Fruit fly (Drosophila melanogaster): ENCODE data around the gene CG15803.

Gene CG15803

DNA sequence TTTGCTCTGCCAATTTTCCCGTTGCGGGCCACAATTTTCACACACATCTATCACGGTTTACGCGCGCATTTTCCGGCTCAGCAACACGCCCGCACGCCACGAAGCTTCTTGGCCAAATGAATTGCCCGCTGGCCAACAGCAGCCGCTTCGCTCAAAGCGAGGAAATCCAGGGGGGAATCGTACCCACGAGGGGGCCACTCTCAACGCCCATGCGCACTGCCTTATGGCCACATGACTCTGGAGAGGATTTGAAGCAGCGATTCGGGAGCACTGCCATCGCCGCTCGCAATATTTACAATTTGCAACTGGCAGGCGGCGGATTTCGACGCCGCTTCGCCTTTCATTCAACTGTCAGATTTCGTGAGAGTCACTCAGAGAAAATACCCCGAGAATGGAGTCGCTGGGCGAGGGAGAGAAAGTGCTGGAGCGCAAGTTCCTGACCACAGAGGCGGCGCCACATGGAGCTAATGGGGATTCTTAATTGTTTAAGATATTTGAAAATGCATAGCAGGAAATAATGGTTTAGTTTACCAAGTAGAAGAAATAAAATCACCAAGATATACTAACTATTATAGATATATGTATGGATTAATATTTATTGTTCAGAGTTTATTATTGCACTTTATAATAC is at the start of gene CG15803:
TSS of gene CG15803 (minus strand) at position 99 of the 631 bp plus-strand sequence.
- TF ChIP-seq noc (tag; optimal IDR thresholded peaks at IDR 0.05): no peak

DNA sequence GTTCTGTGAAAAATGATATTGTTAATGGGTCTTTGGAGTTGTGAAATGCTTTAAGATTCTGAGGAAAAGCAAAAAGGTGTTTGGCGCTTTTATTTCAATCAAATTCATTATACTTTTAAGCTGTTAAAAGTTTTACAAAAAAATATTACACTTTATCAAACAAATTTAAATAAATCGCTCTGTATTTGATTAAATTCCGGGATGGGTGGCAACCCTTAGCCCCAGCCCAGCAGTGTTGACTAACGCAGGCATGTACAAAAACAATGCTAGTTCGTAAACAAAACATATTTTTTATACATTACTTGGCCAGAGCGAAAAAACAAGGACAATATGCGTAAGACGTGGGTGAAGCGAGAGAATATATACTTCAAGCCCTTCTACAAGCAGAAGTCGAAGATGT is 44.2 kb upstream of the CG15803 start, which contains the start of gene CG7685:
TSS of gene CG7685 (plus strand) at position 228 of the 400 bp plus-strand sequence.
- peak; percentile 77 for TF ChIP-seq noc (tag; optimal IDR thresholded peaks at IDR 0.05)

DNA sequence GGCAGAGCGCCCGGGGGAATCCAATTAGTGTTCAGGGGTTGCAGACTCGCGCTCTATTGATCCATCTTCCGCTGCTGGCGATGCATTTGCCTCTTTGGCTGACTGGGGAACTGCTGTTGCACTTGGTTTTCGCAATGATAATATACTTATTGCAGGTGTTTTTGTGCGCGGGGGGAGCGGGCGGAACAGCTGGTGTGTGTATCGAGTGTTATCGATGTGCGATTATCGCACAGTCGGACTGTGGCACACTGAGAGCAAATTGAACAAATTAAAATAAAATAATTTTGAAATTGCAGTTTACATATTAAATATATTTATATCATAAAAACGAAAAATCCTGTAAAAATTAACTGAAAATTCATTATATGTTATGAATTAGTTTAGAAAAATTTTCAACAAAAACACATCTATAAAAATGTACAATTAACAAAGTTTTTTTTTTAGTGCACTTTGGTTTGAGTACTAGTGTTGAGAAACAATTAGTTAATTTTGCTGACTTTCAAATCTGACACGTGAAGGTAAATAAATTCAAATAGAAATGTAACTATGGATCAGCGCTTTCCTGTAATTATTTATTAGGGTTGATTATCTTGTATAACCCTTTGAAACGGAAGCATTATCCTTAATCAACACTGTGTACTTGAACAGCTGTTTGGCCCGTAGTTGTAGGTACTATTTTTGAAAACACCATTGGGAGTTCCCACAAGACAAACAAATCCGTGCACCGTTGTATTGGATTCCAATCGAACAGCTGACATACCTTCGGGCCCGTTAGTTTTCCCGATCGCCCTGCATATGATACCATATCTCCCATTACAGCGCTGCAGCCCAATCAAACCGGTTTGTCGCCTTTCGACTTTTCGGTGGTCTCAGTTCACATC is 42.3 kb upstream of the CG15803 start, which contains the start of the genes Wdr37 and koko:
TSS of gene Wdr37 (minus strand) at position 168 of the 881 bp plus-strand sequence.
TSS of gene koko (plus strand) at position 478 of the 881 bp plus-strand sequence.
- peak; percentile 96 for TF ChIP-seq noc (tag; optimal IDR thresholded peaks at IDR 0.05)

DNA sequence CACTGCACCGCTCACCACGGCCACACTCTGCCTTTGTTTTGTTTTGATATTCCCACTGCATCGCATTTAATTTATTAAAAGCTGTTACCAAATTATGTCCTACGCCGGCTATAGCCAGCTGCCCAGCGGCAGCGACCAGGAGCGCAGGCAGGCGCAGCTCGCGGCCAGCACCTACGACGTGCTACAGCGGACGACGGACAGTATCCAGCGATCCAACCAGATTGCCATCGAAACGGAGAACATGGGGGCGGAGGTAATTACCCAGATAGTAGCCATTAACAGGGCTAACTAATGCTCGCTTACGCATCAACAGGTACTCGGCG is 39.1 kb upstream of the CG15803 start:
- TF ChIP-seq noc (tag; optimal IDR thresholded peaks at IDR 0.05): no peak

DNA sequence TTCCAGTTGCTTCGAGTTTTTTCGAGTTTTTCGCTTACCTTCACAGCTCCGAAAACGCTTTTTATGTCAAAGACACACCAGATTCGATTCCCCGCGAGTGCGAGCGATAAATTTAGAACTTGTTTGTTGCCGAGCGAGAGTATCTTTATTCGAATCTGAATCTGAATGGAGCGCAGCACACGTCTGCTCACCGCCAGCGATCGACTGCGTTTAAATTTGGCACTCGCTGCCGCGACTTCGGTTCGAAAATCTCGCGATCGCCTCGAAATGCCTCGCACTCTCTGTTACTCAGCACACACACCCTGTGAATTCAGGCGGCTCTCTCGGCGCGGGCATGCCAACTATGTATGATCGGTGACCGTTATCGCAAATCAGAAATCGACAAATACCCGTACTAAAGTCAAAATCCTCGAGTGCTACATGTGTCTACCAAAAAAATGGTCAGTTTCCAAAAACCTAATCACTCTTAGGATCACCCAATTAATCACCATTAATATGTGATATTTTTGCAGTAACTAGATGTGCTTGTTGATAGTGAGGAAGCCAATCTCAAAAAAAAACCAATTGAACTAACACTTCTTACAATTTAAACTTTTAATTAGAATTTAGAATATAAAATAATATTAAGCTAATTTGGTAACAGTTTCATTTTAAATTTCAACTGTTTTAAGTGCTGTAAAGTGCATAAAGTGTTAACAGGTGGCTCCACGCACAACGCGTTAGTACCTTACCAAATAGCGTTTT is 38.6 kb upstream of the CG15803 start, which contains the start of gene Vha100-2:
TSS of gene Vha100-2 (minus strand) at position 216 of the 744 bp plus-strand sequence.
- peak; percentile 47 for TF ChIP-seq noc (tag; optimal IDR thresholded peaks at IDR 0.05)

DNA sequence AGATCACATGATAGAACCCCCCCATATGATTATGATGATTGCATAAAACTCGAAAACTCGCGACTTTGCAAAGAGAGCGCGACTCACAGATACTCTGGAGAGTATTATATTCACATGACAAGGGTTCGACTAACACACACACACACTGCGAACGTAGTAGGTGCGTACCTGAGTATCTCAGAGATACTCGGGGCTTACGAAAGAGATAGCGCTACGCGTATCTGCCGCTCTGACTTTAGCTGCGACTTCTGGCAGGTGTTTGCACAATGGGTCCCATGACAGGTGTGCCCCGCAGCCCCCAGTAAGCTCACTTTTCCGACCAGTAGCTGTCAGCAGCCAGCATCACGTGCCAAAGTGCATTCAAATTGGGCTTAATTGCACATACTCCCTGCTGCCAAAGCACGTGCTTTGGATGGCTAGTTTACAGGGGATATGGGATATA is 38.0 kb upstream of the CG15803 start:
- TF ChIP-seq noc (tag; optimal IDR thresholded peaks at IDR 0.05): no peak

DNA sequence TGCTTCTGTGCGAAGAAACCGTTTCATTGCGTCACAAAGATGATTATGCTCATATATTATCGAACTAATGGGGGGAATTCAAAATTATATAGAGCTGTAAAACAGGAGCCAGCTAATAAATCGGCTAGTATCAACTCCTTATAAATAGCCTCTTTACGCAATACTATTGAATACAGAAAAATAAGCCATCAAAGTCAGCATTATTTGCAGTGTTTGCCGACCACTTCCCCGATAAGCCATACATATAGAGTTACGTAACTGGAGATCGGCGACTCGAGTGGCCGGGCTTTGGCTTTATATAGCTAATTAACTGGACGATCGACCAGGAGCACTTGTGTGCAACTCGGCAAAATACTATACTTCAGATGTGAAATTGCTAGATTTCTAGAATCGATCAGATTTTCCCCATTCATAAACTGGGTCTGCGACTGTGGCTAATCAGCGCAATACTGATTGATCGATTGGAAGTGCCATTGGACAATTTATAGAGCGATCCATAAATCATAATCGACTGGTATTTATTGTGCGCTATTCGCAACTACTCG is 37.4 kb upstream of the CG15803 start:
- TF ChIP-seq noc (tag; optimal IDR thresholded peaks at IDR 0.05): no peak

DNA sequence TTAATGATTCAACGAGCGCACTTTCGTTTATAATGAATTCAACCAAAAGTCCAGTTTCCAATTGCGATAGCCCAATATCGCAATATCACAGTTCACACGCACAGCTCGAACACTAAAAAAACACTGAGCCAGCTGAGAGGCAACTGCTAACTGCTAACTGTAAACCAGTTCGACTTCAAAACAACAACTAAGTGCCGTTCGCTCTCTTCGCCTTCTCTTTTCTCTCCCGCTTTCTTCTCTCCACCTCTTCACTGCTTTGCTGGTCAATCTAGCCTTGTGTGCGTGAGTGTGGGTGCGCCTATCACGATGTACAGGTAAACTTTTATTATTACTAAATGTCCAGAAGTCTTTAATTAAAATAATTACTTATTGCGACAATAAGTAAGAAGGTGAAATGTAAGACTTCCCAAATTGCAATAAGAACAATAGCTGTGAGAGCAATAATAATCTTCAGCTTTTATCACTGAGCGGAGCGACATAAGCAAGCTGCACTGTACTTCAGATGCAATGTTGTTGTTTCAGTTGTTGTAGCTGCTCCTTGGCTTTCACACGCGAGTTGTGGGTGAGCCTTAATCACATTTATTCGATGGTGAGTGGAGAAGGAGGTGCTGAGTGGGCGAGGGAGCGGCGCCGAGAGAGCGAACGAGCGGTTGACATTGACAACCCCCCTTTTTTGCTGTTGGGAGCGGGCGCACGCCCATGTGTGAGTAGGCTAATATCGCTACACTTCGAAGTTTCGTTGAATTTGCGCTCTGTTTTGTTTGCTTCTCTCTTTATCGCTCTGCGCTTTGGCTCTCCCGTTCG is 36.5 kb upstream of the CG15803 start, which contains the start of gene Vti1b:
TSS of gene Vti1b (plus strand) at position 195 of the 804 bp plus-strand sequence.
- TF ChIP-seq noc (tag; optimal IDR thresholded peaks at IDR 0.05): peak; percentile 95

DNA sequence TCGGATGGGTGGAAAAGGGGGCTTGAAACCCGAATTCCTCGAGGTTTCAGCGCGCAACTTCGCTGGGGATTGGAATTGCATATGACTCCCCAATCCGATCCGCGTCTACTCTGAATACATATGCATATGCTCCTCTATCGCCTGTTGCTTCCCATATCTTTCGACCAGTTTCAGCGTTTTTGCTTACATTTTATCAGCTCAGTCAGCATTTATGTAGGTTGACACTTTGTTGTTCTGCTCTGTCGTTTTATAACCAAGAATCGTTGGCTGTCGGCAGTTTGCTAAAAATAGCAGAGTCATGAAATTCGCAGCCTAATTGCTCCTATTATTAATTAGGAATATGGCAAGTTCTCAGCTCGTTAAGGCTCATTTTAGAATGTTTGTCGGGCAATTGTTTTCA is 35.2 kb upstream of the CG15803 start:
- no peak for TF ChIP-seq noc (tag; optimal IDR thresholded peaks at IDR 0.05)

DNA sequence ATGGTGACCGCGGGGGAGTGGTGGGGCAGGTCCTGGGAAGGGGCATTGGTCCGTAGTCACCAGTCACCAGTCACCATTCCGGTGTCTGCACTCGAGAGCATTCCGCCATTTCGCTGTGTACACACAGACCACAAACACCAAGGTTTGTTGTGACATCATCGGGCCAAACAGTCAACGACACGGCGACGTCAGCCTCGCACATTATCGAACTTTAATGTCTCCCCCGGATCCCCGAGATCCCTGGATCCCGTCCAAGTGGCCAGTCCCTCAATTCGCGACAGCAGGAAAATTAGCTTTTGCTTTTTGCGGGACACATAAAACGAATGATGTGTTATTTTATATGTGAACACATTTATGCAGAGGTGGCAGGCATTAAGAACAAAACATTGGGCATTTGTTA is 34.3 kb upstream of the CG15803 start:
- TF ChIP-seq noc (tag; optimal IDR thresholded peaks at IDR 0.05): no peak

DNA sequence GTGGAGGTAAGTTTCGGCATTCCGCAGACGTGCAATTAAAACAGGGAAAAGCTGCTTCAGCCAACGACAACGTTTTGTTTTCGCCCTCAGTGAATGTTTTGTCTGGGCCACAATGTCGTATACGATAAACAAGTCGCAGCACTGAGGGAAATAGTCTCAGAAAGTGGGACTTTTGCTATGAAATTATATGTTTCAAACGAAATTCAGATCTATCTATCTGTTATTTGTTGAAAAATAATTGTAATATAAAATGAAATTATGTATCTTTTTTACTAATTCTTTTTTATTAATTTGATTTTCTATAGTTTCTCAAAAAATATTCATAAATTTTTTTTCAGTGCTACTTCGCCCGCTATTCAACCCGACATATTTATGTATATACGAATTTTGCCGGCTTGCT is 32.9 kb upstream of the CG15803 start:
- TF ChIP-seq noc (tag; optimal IDR thresholded peaks at IDR 0.05): peak; percentile 55

DNA sequence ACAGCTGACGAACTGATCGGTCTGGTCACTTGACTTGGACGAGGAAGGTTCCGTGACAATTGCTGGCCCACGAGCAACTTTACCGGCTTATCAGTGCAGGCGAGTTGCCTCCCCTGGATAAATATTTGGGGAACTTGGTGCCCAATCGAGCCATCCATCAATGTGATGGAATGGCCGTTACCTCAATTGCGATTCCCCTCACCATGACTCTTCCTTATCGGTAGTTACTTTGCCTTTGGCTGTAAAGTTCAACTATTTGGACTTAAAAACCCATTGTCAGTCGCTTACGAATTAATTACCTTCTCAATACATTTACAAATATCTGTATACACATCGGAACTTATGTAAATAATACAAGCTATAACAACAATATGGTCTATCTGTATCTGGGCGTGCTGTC is 29.3 kb upstream of the CG15803 start, which contains the start of gene Vha100-4:
TSS of gene Vha100-4 (minus strand) at position 16 of the 400 bp plus-strand sequence.
- TF ChIP-seq noc (tag; optimal IDR thresholded peaks at IDR 0.05): no peak

DNA sequence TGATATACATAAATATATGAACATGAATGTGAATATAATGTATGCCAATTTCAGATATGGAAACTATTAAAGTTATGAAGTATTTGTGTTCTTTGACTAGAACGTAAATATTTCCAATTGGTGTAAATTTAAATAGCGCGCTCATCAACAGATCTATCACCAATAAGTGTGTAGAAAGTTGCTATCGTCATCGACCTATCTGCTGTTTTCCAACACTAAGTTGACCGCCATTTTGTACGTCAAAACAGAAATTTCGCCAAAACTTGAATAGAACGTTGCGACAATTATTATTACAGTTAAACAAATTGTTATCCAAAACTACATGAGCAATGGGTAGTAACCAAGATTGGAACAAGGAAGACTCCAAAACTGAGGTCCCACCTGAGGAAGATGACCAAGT is 25.1 kb upstream of the CG15803 start, which contains the start of gene cona:
TSS of gene cona (plus strand) at position 236 of the 400 bp plus-strand sequence.
- TF ChIP-seq noc (tag; optimal IDR thresholded peaks at IDR 0.05): no peak

DNA sequence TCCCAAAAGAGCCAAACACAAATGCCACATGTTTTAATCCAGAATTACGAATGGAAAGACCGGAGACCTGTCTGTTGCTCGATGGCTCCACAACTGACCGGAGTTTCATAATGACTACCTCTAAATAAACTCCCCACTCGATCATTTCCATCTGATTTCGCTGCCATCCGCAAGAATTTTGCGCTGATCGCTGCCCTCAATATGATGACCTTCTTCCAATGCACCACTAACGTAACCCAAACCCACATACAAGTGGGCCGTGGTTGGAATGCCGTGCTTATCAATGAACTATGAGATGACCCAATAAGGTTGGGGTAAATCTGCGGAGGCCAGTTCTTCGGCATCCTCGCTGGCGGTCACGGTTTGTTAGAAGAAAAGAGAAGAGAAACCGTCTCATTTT is 24.4 kb upstream of the CG15803 start, which contains the start of gene CG14309:
TSS of gene CG14309 (minus strand) at position 101 of the 400 bp plus-strand sequence.
- no peak for TF ChIP-seq noc (tag; optimal IDR thresholded peaks at IDR 0.05)

All from whole organism, larva.